Fruit fly (Drosophila melanogaster): Measurements from ENCODE around the gene CG3777.

The CG3777 gene

DNA sequence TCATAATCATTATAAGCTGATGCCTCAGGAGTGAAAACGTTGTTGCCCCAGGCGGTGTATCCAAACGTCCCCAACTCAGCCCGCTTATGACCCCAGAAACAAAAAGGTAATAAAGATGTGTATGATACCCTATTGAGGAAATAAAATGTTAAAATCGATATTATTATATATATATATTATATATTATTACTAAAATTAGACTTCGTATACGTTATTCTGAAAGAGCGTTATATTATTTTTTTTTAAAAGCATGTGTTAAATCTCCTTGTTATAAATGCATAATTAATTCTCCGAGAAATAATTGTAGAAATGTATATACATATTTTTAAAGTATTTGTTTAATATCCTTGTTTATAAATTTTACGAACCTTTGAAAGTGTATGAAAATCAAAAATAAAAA is 84.5 kb downstream of the CG3777 start:
- TF ChIP-seq insv (optimal IDR thresholded peaks at IDR 0.05) (no peak), ttk (optimal IDR thresholded peaks at IDR 0.05) (no peak), Sin3A (optimal IDR thresholded peaks at IDR 0.05) (no peak), Myc (optimal IDR thresholded peaks at IDR 0.05) (no peak), psq (optimal IDR thresholded peaks at IDR 0.05) (no peak), h (optimal IDR thresholded peaks at IDR 0.05) (no peak)

DNA sequence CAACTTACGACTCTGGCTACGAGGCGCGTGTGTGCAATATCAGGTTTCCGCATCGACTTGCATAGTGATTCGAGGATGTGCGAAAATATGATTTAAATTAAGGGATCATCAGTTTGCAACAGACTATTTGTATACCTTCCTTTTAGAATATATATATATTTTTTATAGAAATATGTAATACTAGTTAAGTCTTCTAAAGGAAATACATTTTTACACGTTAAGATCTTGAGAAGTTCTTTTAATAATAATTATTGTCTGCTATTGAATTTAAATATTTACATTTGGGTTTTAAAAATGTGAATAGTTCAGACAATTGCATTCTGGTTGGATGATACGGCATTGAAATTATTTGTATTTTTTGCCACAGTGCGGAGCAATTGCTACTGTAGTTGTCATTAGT is 87.4 kb downstream of the CG3777 start:
- TF ChIP-seq psq (optimal IDR thresholded peaks at IDR 0.05) (no peak), h (optimal IDR thresholded peaks at IDR 0.05) (no peak), ttk (optimal IDR thresholded peaks at IDR 0.05) (no peak), Sin3A (optimal IDR thresholded peaks at IDR 0.05) (no peak), Myc (optimal IDR thresholded peaks at IDR 0.05) (no peak), insv (optimal IDR thresholded peaks at IDR 0.05) (no peak)

dm6 chrX:369645-370174 is 90.2 kb downstream of the CG3777 start, which contains the start of gene ac:
Gene ac, plus strand, starts transcription at chrX:370031.
- TF ChIP-seq Myc (optimal IDR thresholded peaks at IDR 0.05), result no peak
- TF ChIP-seq insv (optimal IDR thresholded peaks at IDR 0.05), result no peak
- no peak for TF ChIP-seq ttk (optimal IDR thresholded peaks at IDR 0.05)

DNA sequence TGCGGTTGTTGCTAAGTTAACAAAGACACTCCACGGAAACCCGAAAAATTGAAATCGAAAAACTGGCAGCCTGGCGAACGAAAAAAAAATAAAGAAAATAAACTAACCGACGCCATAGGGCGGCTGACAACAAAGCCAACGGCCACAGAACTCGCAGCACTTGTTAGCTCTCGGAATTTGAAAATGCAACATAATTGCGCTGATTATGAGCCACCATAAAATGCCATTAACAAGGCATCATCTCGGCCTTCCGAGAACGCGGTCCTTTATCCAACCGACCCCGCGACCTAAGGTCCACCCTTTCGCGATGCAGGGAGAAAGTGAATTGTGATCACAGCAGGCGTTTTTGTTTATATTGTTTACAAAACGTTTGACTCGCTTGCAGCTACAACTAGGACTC is 97.9 kb downstream of the CG3777 start:
- TF ChIP-seq insv (optimal IDR thresholded peaks at IDR 0.05) (no peak), Sin3A (optimal IDR thresholded peaks at IDR 0.05) (no peak), ttk (optimal IDR thresholded peaks at IDR 0.05) (no peak), Myc (optimal IDR thresholded peaks at IDR 0.05) (no peak), psq (optimal IDR thresholded peaks at IDR 0.05) (no peak), h (optimal IDR thresholded peaks at IDR 0.05) (no peak)

DNA sequence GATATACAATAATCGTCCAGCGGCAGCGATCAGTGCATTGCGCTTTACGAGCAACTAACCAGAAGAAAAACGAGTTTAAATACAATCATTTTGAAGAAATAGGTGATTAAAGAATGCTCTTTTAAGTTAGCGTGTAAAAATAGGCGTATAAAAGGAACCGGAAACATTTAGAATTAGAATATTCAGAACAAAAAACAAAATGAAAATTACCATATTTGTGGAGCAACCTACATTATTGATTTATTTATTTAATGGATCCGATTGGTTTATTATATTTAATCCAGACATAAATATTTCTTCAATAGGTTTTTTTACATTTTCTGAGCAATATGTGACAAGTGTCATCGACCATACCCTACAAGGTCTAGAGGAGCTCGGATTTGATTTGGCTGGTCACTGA is 98.8 kb downstream of the CG3777 start:
- TF ChIP-seq psq (optimal IDR thresholded peaks at IDR 0.05) (no peak), Myc (optimal IDR thresholded peaks at IDR 0.05) (no peak)

DNA sequence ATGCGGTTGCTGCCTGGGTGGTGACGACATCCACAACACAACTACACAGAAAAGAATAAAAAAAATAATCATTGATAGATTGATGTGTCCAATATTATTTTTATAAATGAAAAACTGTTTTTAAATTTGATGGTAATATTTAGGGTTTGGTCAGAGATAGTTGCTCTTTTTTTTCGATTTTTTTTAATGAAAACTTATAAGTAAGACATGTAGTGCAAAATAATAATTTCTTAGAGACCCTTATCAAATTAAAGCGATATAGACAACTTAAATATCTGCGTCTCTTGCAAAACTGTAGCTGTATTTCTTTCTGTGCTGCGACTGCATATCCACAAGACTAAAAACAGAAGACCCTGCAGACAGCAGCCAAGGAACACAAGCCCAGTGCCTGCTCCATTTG is 100.0 kb downstream of the CG3777 start:
- no peak for TF ChIP-seq Myc (optimal IDR thresholded peaks at IDR 0.05)
- TF ChIP-seq insv (optimal IDR thresholded peaks at IDR 0.05), result no peak
- no peak for TF ChIP-seq h (optimal IDR thresholded peaks at IDR 0.05)
- TF ChIP-seq ttk (optimal IDR thresholded peaks at IDR 0.05), result no peak
- TF ChIP-seq Sin3A (optimal IDR thresholded peaks at IDR 0.05), result no peak
- no peak for TF ChIP-seq psq (optimal IDR thresholded peaks at IDR 0.05)

dm6 chrX:385751-386492 is 106.4 kb downstream of the CG3777 start:
- TF ChIP-seq Sin3A (optimal IDR thresholded peaks at IDR 0.05) (no peak), ttk (optimal IDR thresholded peaks at IDR 0.05) (no peak), insv (optimal IDR thresholded peaks at IDR 0.05) (no peak), h (optimal IDR thresholded peaks at IDR 0.05) (no peak), psq (optimal IDR thresholded peaks at IDR 0.05) (no peak), Myc (optimal IDR thresholded peaks at IDR 0.05) (no peak)

DNA sequence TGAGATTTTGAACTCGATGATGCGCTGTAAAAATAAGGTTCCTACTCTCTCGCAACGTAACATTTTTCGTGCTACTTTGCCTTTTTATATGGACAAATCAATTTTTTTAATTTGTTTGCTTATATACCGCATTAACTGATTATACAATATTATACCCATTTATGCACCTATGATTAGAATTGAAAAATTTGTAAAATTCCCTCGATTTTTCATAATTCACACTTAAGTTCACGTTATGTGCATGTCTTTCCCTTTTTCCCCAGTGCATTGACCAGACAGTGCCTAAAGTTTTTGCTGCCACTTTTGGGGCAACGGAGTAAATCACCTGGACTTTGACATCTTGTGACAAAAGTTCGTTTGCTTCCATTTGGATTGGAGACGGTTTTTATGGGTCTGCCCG is 111.0 kb downstream of the CG3777 start:
- TF ChIP-seq Sin3A (optimal IDR thresholded peaks at IDR 0.05) (no peak), ttk (optimal IDR thresholded peaks at IDR 0.05) (no peak), h (optimal IDR thresholded peaks at IDR 0.05) (no peak), Myc (optimal IDR thresholded peaks at IDR 0.05) (no peak), insv (optimal IDR thresholded peaks at IDR 0.05) (no peak), psq (optimal IDR thresholded peaks at IDR 0.05) (no peak)

DNA sequence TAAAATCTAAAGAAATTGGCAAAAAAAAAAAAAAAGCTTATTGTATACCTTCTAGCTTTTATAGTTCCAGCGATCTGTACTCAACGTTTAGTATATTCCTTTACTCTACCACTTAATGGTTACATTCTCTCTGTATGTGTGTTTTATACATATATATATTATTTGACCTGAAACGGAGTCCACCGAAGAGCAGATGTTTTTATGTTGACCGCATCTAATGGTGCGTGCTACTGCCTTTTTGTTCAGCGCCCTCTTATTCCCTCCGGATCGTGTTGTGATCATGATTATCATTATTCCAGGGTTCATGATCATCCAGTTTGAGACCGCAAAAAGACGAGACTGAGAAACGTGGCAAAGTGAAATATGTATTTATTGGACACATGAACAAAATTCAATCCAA is 112.7 kb downstream of the CG3777 start:
- TF ChIP-seq h (optimal IDR thresholded peaks at IDR 0.05), result no peak
- no peak for TF ChIP-seq Sin3A (optimal IDR thresholded peaks at IDR 0.05)
- no peak for TF ChIP-seq Myc (optimal IDR thresholded peaks at IDR 0.05)
- TF ChIP-seq insv (optimal IDR thresholded peaks at IDR 0.05), result no peak
- no peak for TF ChIP-seq psq (optimal IDR thresholded peaks at IDR 0.05)
- no peak for TF ChIP-seq ttk (optimal IDR thresholded peaks at IDR 0.05)

DNA sequence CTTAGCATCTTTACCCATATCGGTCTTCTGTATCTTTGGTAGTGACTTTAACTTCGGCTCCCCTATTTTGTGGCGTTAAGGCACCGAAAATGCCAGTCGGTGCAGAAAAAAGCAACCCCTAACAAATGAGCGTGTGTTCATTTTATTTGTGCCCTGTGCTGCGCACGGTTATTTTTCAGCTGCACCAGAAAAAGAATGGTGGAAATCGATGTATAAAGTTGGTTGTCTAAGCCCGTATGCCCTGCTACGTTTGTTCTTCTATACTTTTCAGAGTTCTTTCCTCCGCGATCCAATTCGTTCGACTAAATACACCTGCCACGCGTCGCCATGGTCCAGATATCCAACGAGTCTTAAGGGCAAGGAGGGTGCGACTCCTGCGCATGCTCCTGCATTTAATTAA is 113.5 kb downstream of the CG3777 start:
- TF ChIP-seq Sin3A (optimal IDR thresholded peaks at IDR 0.05), result no peak
- no peak for TF ChIP-seq psq (optimal IDR thresholded peaks at IDR 0.05)
- TF ChIP-seq h (optimal IDR thresholded peaks at IDR 0.05), result no peak
- no peak for TF ChIP-seq ttk (optimal IDR thresholded peaks at IDR 0.05)
- TF ChIP-seq insv (optimal IDR thresholded peaks at IDR 0.05), result no peak
- TF ChIP-seq Myc (optimal IDR thresholded peaks at IDR 0.05), result no peak

DNA sequence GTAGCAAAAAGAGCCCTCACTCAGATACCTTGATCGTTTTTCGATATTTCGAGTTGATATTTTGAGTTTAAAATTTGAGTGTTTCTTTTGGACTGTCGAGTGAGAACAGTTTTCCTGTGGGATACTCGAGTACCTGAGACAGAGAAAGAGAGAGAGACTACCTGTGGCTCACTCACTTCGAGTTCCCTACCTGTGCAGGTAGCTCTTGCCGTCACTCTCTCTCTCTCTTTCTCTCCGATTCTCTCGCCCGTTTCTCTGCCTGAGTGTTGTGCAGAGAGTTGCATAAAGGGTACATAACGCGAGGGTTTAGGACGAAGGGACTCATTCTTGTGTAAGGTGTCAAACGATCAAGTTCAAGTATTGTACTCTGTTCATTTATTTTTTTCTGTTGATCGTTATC is 116.2 kb downstream of the CG3777 start, which contains the start of gene sc:
TSS of gene sc (plus strand) at position 315 of the 400 bp plus-strand sequence.
- no peak for TF ChIP-seq ttk (optimal IDR thresholded peaks at IDR 0.05)
- TF ChIP-seq Myc (optimal IDR thresholded peaks at IDR 0.05), result no peak
- TF ChIP-seq Sin3A (optimal IDR thresholded peaks at IDR 0.05), result no peak
- TF ChIP-seq psq (optimal IDR thresholded peaks at IDR 0.05), result no peak
- TF ChIP-seq h (optimal IDR thresholded peaks at IDR 0.05), result no peak
- no peak for TF ChIP-seq insv (optimal IDR thresholded peaks at IDR 0.05)

dm6 chrX:399732-400131 is 120.2 kb downstream of the CG3777 start:
- TF ChIP-seq psq (optimal IDR thresholded peaks at IDR 0.05) (no peak), h (optimal IDR thresholded peaks at IDR 0.05) (no peak), Myc (optimal IDR thresholded peaks at IDR 0.05) (no peak), ttk (optimal IDR thresholded peaks at IDR 0.05) (no peak), Sin3A (optimal IDR thresholded peaks at IDR 0.05) (no peak), insv (optimal IDR thresholded peaks at IDR 0.05) (no peak)
